Worm (Caenorhabditis elegans) whole organism, midembryonic: ENCODE measurements around the gene sas-4.

Experiments used
- flt-1 ChIP-seq: fragments of 200-800 bp; sonication (Bioruptor generic); IDR thresholded peaks from 2 replicates; pipeline ENCODE4 v1.3.6; 2022; ENCODE audit warnings: missing genetic modification characterization, missing compliant biosample characterization
- med-1 ChIP-seq: sonication (generic microtip); optimal IDR thresholded peaks from 2 replicates; lab custom pipeline; 2017; ENCODE audit warnings: missing genetic modification characterization, mild to moderate bottlenecking, missing compliant biosample characterization, antibody characterized with exemption, missing genetic modification reagents; ENCODE audit not compliant: insufficient read depth
- ref-1 ChIP-seq: fragments of 200-800 bp; sonication (Bioruptor generic); conservative IDR thresholded peaks from 2 replicates; pipeline ENCODE4 v1.3.6; 2022; ENCODE audit warnings: missing genetic modification reagents, missing genetic modification characterization, missing compliant biosample characterization
- tab-1 ChIP-seq: fragments of 200-800 bp; sonication (Bioruptor generic); IDR thresholded peaks from 2 replicates; pipeline ENCODE4 v1.3.6; 2022; ENCODE audit warnings: missing genetic modification characterization, missing compliant biosample characterization
- ztf-23 ChIP-seq: fragments of 200-800 bp; sonication (Bioruptor generic); IDR thresholded peaks from 2 replicates; pipeline ENCODE4 v1.3.6; 2022; ENCODE audit warnings: missing genetic modification reagents, missing genetic modification characterization, missing compliant biosample characterization

DNA sequence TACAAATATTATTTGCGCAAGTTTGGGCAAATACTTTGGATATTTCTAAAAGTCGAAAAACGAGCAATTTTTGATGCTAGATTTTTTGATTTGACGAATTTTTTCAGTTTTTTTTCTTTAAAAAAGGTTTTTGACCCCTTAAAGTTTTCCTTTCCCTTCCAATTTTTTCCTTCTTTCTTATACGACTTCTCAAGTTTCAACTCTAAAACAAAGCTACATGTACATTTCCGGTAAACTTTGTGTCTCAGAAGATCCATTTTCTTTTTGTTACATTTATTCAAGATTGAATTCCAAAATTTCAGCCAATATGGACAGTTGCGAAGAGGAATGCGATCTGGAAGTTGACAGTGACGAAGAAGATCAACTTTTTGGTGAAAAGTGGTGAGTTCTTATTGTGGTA, 39.6 kb downstream of the sas-4 start, which contains the start of gene mig-10:
- TF ChIP-seq ztf-23 (no peak), med-1 (GFP tag; lab: Kevin White, UChicago) (no peak), ref-1 (GFP tag; lab: Robert Waterston, UW) (no peak), flt-1 (GFP tag; lab: Robert Waterston, UW) (no peak), tab-1 (GFP tag; lab: Robert Waterston, UW) (no peak)
